Worm (Caenorhabditis elegans) whole organism, L4 larva: ENCODE data around the gene rpl-39.

ENCODE experiments used
- F37D6.2 ChIP-seq: sonication (generic microtip); optimal IDR thresholded peaks from 2 replicates; lab custom pipeline; 2016; ENCODE audit warnings: mild to moderate bottlenecking, missing genetic modification characterization, missing compliant biosample characterization
- T20F7.1 ChIP-seq: fragments of 200-800 bp; sonication (Bioruptor generic); optimal IDR thresholded peaks from 2 replicates; lab custom pipeline; 2018; ENCODE audit warnings: mild to moderate bottlenecking, missing genetic modification characterization, missing compliant biosample characterization
- T26A8.4 ChIP-seq: fragments of 200-800 bp; sonication (Bioruptor generic); IDR thresholded peaks from 2 replicates; pipeline ENCODE4 v1.3.6; 2022; ENCODE audit warnings: missing genetic modification characterization, missing compliant biosample characterization
- Y105C5A.15 ChIP-seq: fragments of 200-800 bp; sonication (Bioruptor generic); IDR thresholded peaks from 2 replicates; pipeline ENCODE4 v1.3.6; 2022; ENCODE audit warnings: missing genetic modification characterization, missing compliant biosample characterization
- Y75B8A.6 ChIP-seq: fragments of 200-800 bp; sonication (Bioruptor generic); IDR thresholded peaks from 2 replicates; pipeline ENCODE4 v1.3.6; 2022; ENCODE audit warnings: missing genetic modification reagents, missing genetic modification characterization, missing compliant biosample characterization
- ZK546.5 ChIP-seq, 2 experiments: sonication (generic microtip); optimal IDR thresholded peaks; 2 replicates each; lab custom pipeline; 2017; ENCODE audit warnings: missing biosample characterization in 2 of 2, missing genetic modification characterization in 2 of 2
- aha-1 ChIP-seq: fragments of 150-350 bp; peaks from one replicate; lab custom pipeline; 2014; ENCODE audit warnings: missing biosample characterization, missing genetic modification characterization
- arid-1 ChIP-seq: fragments of 200-800 bp; sonication (Bioruptor generic); conservative IDR thresholded peaks from 2 replicates; pipeline ENCODE4 v1.3.6; 2022; ENCODE audit warnings: missing genetic modification reagents, missing genetic modification characterization, missing compliant biosample characterization
- ceh-32 ChIP-seq: sonication (generic microtip); optimal IDR thresholded peaks from 2 replicates; lab custom pipeline; 2016; ENCODE audit warnings: mild to moderate bottlenecking, missing genetic modification characterization, missing compliant biosample characterization; ENCODE audit not compliant: poor library complexity
- ceh-44 ChIP-seq: fragments of 200-800 bp; sonication (Bioruptor generic); IDR thresholded peaks from 2 replicates; pipeline ENCODE4 v1.3.6; 2022; ENCODE audit warnings: missing genetic modification reagents, missing genetic modification characterization, missing compliant biosample characterization
- ceh-82 ChIP-seq: sonication (generic microtip); optimal IDR thresholded peaks from 2 replicates; lab custom pipeline; 2017; ENCODE audit warnings: missing biosample characterization, missing genetic modification characterization
- ces-1 ChIP-seq: fragments of 150-350 bp; sonication (generic microtip); optimal IDR thresholded peaks from 4 replicates; lab custom pipeline; 2014; ENCODE audit warnings: missing biosample characterization, missing genetic modification reagents, missing genetic modification characterization
- cey-2 ChIP-seq: sonication (generic microtip); optimal IDR thresholded peaks from 3 replicates; lab custom pipeline; 2017; ENCODE audit warnings: missing genetic modification characterization, mild to moderate bottlenecking, missing compliant biosample characterization, antibody characterized with exemption, borderline replicate concordance; ENCODE audit not compliant: insufficient read depth
- daf-12 ChIP-seq: fragments of 150-350 bp; optimal IDR thresholded peaks from 2 replicates; lab custom pipeline; 2014; ENCODE audit warnings: missing biosample characterization, missing genetic modification reagents, missing genetic modification characterization
- dmd-8 ChIP-seq: fragments of 200-800 bp; sonication (Bioruptor generic); IDR thresholded peaks from 2 replicates; pipeline ENCODE4 v1.3.6; 2022; ENCODE audit warnings: missing genetic modification characterization, missing compliant biosample characterization
- dmd-9 ChIP-seq: fragments of 200-800 bp; sonication (Bioruptor generic); IDR thresholded peaks from 2 replicates; pipeline ENCODE4 v1.3.6; 2022; ENCODE audit warnings: missing genetic modification reagents, missing genetic modification characterization, missing compliant biosample characterization
- duxl-1 ChIP-seq: sonication (generic microtip); optimal IDR thresholded peaks from 2 replicates; lab custom pipeline; 2016; ENCODE audit warnings: mild to moderate bottlenecking, missing genetic modification characterization, moderate library complexity, missing compliant biosample characterization; ENCODE audit not compliant: poor library complexity
- fkh-10 ChIP-seq: fragments of 150-350 bp; optimal IDR thresholded peaks from 2 replicates; lab custom pipeline; 2014; ENCODE audit warnings: missing biosample characterization, missing genetic modification reagents, missing genetic modification characterization
- fos-1 ChIP-seq: fragments of 150-350 bp; optimal IDR thresholded peaks from 2 replicates; lab custom pipeline; 2014; ENCODE audit warnings: missing biosample characterization, missing genetic modification characterization
- hlh-11 ChIP-seq: fragments of 200-800 bp; sonication (Bioruptor generic); optimal IDR thresholded peaks from 2 replicates; lab custom pipeline; 2018; ENCODE audit warnings: mild to moderate bottlenecking, missing genetic modification characterization, missing compliant biosample characterization
- hlh-30 ChIP-seq: sonication (generic microtip); optimal IDR thresholded peaks from 2 replicates; lab custom pipeline; 2017; ENCODE audit warnings: antibody characterized with exemption, mild to moderate bottlenecking, missing genetic modification characterization, missing compliant biosample characterization; ENCODE audit not compliant: insufficient read depth
- hmg-1.1 ChIP-seq: fragments of 200-800 bp; sonication (Bioruptor generic); IDR thresholded peaks from 2 replicates; pipeline ENCODE4 v1.3.6; 2022; ENCODE audit warnings: missing genetic modification reagents, missing genetic modification characterization, missing compliant biosample characterization
- jun-1 ChIP-seq: fragments of 150-350 bp; optimal IDR thresholded peaks from 2 replicates; lab custom pipeline; 2014; ENCODE audit warnings: missing biosample characterization, missing genetic modification reagents, missing genetic modification characterization
- lin-1 ChIP-seq: fragments of 200-800 bp; sonication (Bioruptor generic); IDR thresholded peaks from 2 replicates; pipeline ENCODE4 v1.3.6; 2022; ENCODE audit warnings: missing genetic modification reagents, missing genetic modification characterization, missing compliant biosample characterization
- lin-13 ChIP-seq: fragments of 150-350 bp; optimal IDR thresholded peaks from 2 replicates; lab custom pipeline; 2014; ENCODE audit warnings: missing biosample characterization, missing genetic modification reagents, missing genetic modification characterization
- lir-3 ChIP-seq: sonication (generic microtip); optimal IDR thresholded peaks from 2 replicates; lab custom pipeline; 2016; ENCODE audit warnings: mild to moderate bottlenecking, missing genetic modification characterization, missing compliant biosample characterization
- lsy-2 ChIP-seq, 2 experiments: fragments of 150-350 bp in 1 of 2; sonication (generic microtip) in 1 of 2; optimal IDR thresholded peaks; 2 replicates each; lab custom pipeline; 2014 to 2017; ENCODE audit warnings: missing biosample characterization in 2 of 2, missing genetic modification characterization in 2 of 2
- madf-9 ChIP-seq: fragments of 200-800 bp; sonication (Bioruptor generic); conservative IDR thresholded peaks from 2 replicates; pipeline ENCODE4 v1.3.6; 2022; ENCODE audit warnings: missing genetic modification reagents, missing genetic modification characterization, missing compliant biosample characterization
- mes-2 ChIP-seq: sonication (generic microtip); optimal IDR thresholded peaks from 2 replicates; lab custom pipeline; 2016; ENCODE audit warnings: missing genotype, mild to moderate bottlenecking, missing genetic modification characterization, missing compliant biosample characterization; ENCODE audit not compliant: poor library complexity, severe bottlenecking
- mxl-2 ChIP-seq: fragments of 200-800 bp; sonication (Bioruptor generic); conservative IDR thresholded peaks from 2 replicates; pipeline ENCODE4 v1.3.6; 2022; ENCODE audit warnings: missing genetic modification reagents, missing genetic modification characterization, missing compliant biosample characterization
- nhr-11 ChIP-seq: fragments of 150-350 bp; optimal IDR thresholded peaks from 2 replicates; lab custom pipeline; 2014; ENCODE audit warnings: missing biosample characterization, missing genetic modification characterization
- nhr-28 ChIP-seq: fragments of 150-350 bp; optimal IDR thresholded peaks from 2 replicates; lab custom pipeline; 2014; ENCODE audit warnings: missing biosample characterization, missing genetic modification characterization
- nhr-42 ChIP-seq: fragments of 200-800 bp; sonication (Bioruptor generic); IDR thresholded peaks from 2 replicates; pipeline ENCODE4 v1.3.6; 2022; ENCODE audit warnings: missing genetic modification characterization, missing compliant biosample characterization
- nhr-6 ChIP-seq: fragments of 150-350 bp; optimal IDR thresholded peaks from 2 replicates; lab custom pipeline; 2014; ENCODE audit warnings: missing biosample characterization, missing genetic modification characterization
- nhr-76 ChIP-seq: fragments of 150-350 bp; optimal IDR thresholded peaks from 2 replicates; lab custom pipeline; 2014; ENCODE audit warnings: missing biosample characterization, missing genetic modification characterization
- nhr-77 ChIP-seq: fragments of 150-350 bp; optimal IDR thresholded peaks from 2 replicates; lab custom pipeline; 2014; ENCODE audit warnings: missing biosample characterization, missing genetic modification characterization
- saeg-2 ChIP-seq: fragments of 200-800 bp; sonication (Bioruptor generic); IDR thresholded peaks from 2 replicates; pipeline ENCODE4 v1.3.6; 2022; ENCODE audit warnings: missing genetic modification reagents, missing genetic modification characterization, missing compliant biosample characterization
- sdz-12 ChIP-seq: fragments of 200-800 bp; sonication (Bioruptor generic); optimal IDR thresholded peaks from 2 replicates; lab custom pipeline; 2018; ENCODE audit warnings: mild to moderate bottlenecking, missing genetic modification characterization, missing compliant biosample characterization
- skn-1 ChIP-seq: fragments of 150-350 bp; optimal IDR thresholded peaks from 2 replicates; lab custom pipeline; 2014; ENCODE audit warnings: missing biosample characterization, missing genetic modification characterization
- snpc-1.2 ChIP-seq: fragments of 200-800 bp; sonication (Bioruptor generic); IDR thresholded peaks from 2 replicates; pipeline ENCODE4 v1.3.6; 2022; ENCODE audit warnings: missing genetic modification reagents, missing genetic modification characterization, missing compliant biosample characterization
- spr-1 ChIP-seq: sonication (generic microtip); optimal IDR thresholded peaks from 2 replicates; lab custom pipeline; 2016; ENCODE audit warnings: mild to moderate bottlenecking, missing genetic modification characterization, missing compliant biosample characterization
- tra-1 ChIP-seq: fragments of 200-800 bp; sonication (Bioruptor generic); IDR thresholded peaks from 2 replicates; pipeline ENCODE4 v1.3.6; 2022; ENCODE audit warnings: missing genetic modification reagents, missing genetic modification characterization, missing compliant biosample characterization
- unc-62 ChIP-seq, 3 experiments: fragments of 150-350 bp in 1 of 3; sonication (generic microtip); optimal IDR thresholded peaks in 2 of 3; peaks in 1 of 3; 1 replicate in 1 of 3; 2 replicates in 2 of 3; lab custom pipeline; 2014 to 2017; ENCODE audit warnings: missing biosample characterization in 3 of 3, missing genetic modification characterization in 3 of 3, missing genetic modification reagents in 3 of 3, missing genotype in 1 of 3
- vab-7 ChIP-seq: fragments of 200-800 bp; sonication (Bioruptor generic); IDR thresholded peaks from 2 replicates; pipeline ENCODE4 v1.3.6; 2022; ENCODE audit warnings: missing genetic modification reagents, missing genetic modification characterization, missing compliant biosample characterization
- zag-1 ChIP-seq: fragments of 150-350 bp; optimal IDR thresholded peaks from 2 replicates; lab custom pipeline; 2014; ENCODE audit warnings: missing biosample characterization, missing genetic modification characterization
- zfp-3 ChIP-seq: fragments of 200-800 bp; sonication (Bioruptor generic); conservative IDR thresholded peaks from 2 replicates; pipeline ENCODE4 v1.3.6; 2022; ENCODE audit warnings: missing genetic modification reagents, missing genetic modification characterization, missing compliant biosample characterization
- zip-11 ChIP-seq: fragments of 200-800 bp; sonication (Bioruptor generic); IDR thresholded peaks from 2 replicates; pipeline ENCODE4 v1.3.6; 2022; ENCODE audit warnings: missing genetic modification characterization, missing compliant biosample characterization
- ztf-11 ChIP-seq: fragments of 150-350 bp; optimal IDR thresholded peaks from 2 replicates; lab custom pipeline; 2014; ENCODE audit warnings: missing biosample characterization, missing genetic modification characterization

The rpl-39 gene

ce11 chrV:7798079-7798478 is 22.2 kb upstream of the rpl-39 start, which contains the start of gene ZK742.7:
TSS of gene ZK742.7 (plus strand) at chrV:7798379.
- TF ChIP-seq ceh-32 (no peak), ceh-82 (tag; lab: Kevin White, UChicago) (no peak), cey-2 (tag; lab: Kevin White, UChicago) (no peak), zag-1 (tag; lab: Kevin White, UChicago) (no peak), aha-1 (no peak), zip-11 (GFP tag; lab: Robert Waterston, UW) (no peak), spr-1 (no peak), hmg-1.1 (GFP tag; lab: Robert Waterston, UW) (no peak), fos-1 (tag; lab: Kevin White, UChicago) (no peak), dmd-9 (GFP tag; lab: Robert Waterston, UW) (no peak), jun-1 (no peak), hlh-11 (tag; lab: Kevin White, UChicago) (no peak), ceh-44 (no peak), Y105C5A.15 (GFP tag; lab: Robert Waterston, UW) (no peak), T20F7.1 (GFP tag; lab: Kevin White, UChicago) (no peak), duxl-1 (tag; lab: Kevin White, UChicago) (no peak), saeg-2 (GFP tag; lab: Robert Waterston, UW) (no peak)

- TF ChIP-seq sdz-12 (GFP tag; lab: Kevin White, UChicago) = no peak
- no peak for TF ChIP-seq nhr-6 (tag; lab: Kevin White, UChicago)
- no peak for TF ChIP-seq nhr-77
- no peak for TF ChIP-seq ZK546.5 (tag; optimal IDR thresholded peaks at IDR 0.05; lab: Kevin White, UChicago)
- no peak for TF ChIP-seq snpc-1.2 (GFP tag; lab: Robert Waterston, UW)
- no peak for TF ChIP-seq nhr-42 (GFP tag; lab: Robert Waterston, UW)
- TF ChIP-seq unc-62 (GFP tag; optimal IDR thresholded peaks at IDR 0.05 in 1 of 2; lab: Kevin White, UChicago) = no peak
- TF ChIP-seq unc-62 (tag; optimal IDR thresholded peaks at IDR 0.05; lab: Kevin White, UChicago) = no peak
- no peak for TF ChIP-seq Y75B8A.6 (GFP tag; lab: Robert Waterston, UW)
- TF ChIP-seq mxl-2 (GFP tag; lab: Robert Waterston, UW) = no peak
- TF ChIP-seq nhr-11 = no peak
- TF ChIP-seq mes-2 = no peak
- TF ChIP-seq ces-1 (GFP tag; lab: Kevin White, UChicago) = no peak
- no peak for TF ChIP-seq lsy-2 (tag; optimal IDR thresholded peaks at IDR 0.05; lab: Kevin White, UChicago)
- TF ChIP-seq T26A8.4 (GFP tag; lab: Robert Waterston, UW) = no peak
- TF ChIP-seq hlh-30 (tag; lab: Kevin White, UChicago) = no peak
These were observed 17.2 kb upstream of the rpl-39 start, which contains the start of gene flp-21 for ce11 chrV:7793067-7793466. TSS of gene flp-21 (plus strand) at chrV:7793367.

- TF ChIP-seq ztf-11 (tag; lab: Kevin White, UChicago) = no peak
- TF ChIP-seq jun-1 = no peak
- TF ChIP-seq ceh-32 = no peak
- TF ChIP-seq lsy-2 (tag; optimal IDR thresholded peaks at IDR 0.05; lab: Kevin White, UChicago) = no peak
- TF ChIP-seq madf-9 (GFP tag; lab: Robert Waterston, UW) = no peak
- no peak for TF ChIP-seq lin-13 (GFP tag; lab: Kevin White, UChicago)
- no peak for TF ChIP-seq F37D6.2
- no peak for TF ChIP-seq daf-12
- peak; percentile 50 for TF ChIP-seq nhr-28
- no peak for TF ChIP-seq Y75B8A.6 (GFP tag; lab: Robert Waterston, UW)
- TF ChIP-seq arid-1 (GFP tag; lab: Robert Waterston, UW) = no peak
- no peak for TF ChIP-seq fkh-10 (GFP tag; lab: Kevin White, UChicago)
- no peak for TF ChIP-seq vab-7
- TF ChIP-seq skn-1 (tag; lab: Kevin White, UChicago) = no peak
- no peak for TF ChIP-seq unc-62 (GFP tag; optimal IDR thresholded peaks at IDR 0.05 in 1 of 2; lab: Kevin White, UChicago)
- no peak for TF ChIP-seq unc-62 (tag; optimal IDR thresholded peaks at IDR 0.05; lab: Kevin White, UChicago)
- peak; percentile 30; the same call in 1 of the 2 replicates for TF ChIP-seq tra-1 (GFP tag; lab: Robert Waterston, UW)
- no peak for TF ChIP-seq sdz-12 (GFP tag; lab: Kevin White, UChicago)
- TF ChIP-seq dmd-8 (GFP tag; lab: Robert Waterston, UW) = no peak
- no peak for TF ChIP-seq lir-3 (tag; lab: Kevin White, UChicago)
- TF ChIP-seq zfp-3 (GFP tag; lab: Robert Waterston, UW) = no peak
- no peak for TF ChIP-seq nhr-76 (tag; lab: Kevin White, UChicago)
- TF ChIP-seq T20F7.1 (GFP tag; lab: Kevin White, UChicago) = no peak
- 0 out of 2 replicates have a peak, but pooled peaks have one; percentile 27 for TF ChIP-seq lin-1 (GFP tag; lab: Robert Waterston, UW)
- peak; percentile 74 for TF ChIP-seq hlh-11 (tag; lab: Kevin White, UChicago)
These were observed 10.8 kb upstream of the rpl-39 start for ce11 chrV:7786639-7787038.
